Fruit fly (Drosophila melanogaster) whole organism, prepupa: ENCODE measurements around the gene CG42263.
A peak's percentile ranks its signal among the peaks of the same experiment; 100 is the strongest.

ENCODE experiments used
- Blimp-1 ChIP-seq: fragments of 200-800 bp; sonication (Bioruptor generic); optimal IDR thresholded peaks from 3 replicates; lab custom pipeline; 2017; ENCODE audit warnings: missing biosample characterization, missing genetic modification characterization, mild to moderate bottlenecking, moderate library complexity, missing genetic modification reagents
- CG10669 ChIP-seq: fragments of 200-800 bp; sonication (Bioruptor generic); optimal IDR thresholded peaks from 3 replicates; lab custom pipeline; 2018; ENCODE audit warnings: missing biosample characterization, mild to moderate bottlenecking, missing genetic modification characterization, moderate library complexity
- CG11902 ChIP-seq: fragments of 200-800 bp; sonication (Bioruptor generic); optimal IDR thresholded peaks from 3 replicates; lab custom pipeline; 2016; ENCODE audit warnings: missing biosample characterization, missing genetic modification characterization
- CG15336 ChIP-seq: fragments of 200-800 bp; sonication (Bioruptor generic); IDR thresholded peaks from 2 replicates; pipeline ENCODE4 v1.3.6; 2022; ENCODE audit warnings: missing biosample characterization, missing genetic modification characterization
- CG1621 ChIP-seq: fragments of 200-800 bp; sonication (Bioruptor generic); optimal IDR thresholded peaks from 3 replicates; lab custom pipeline; 2018; ENCODE audit warnings: missing biosample characterization, mild to moderate bottlenecking, missing genetic modification characterization
- CG3032 ChIP-seq: fragments of 200-800 bp; optimal IDR thresholded peaks from 2 replicates; lab custom pipeline; 2019; ENCODE audit warnings: missing biosample characterization, mild to moderate bottlenecking, missing genetic modification characterization, moderate library complexity
- CG32006 ChIP-seq: fragments of 200-800 bp; sonication (Bioruptor generic); optimal IDR thresholded peaks from 3 replicates; lab custom pipeline; 2017; ENCODE audit warnings: missing biosample characterization, mild to moderate bottlenecking, missing genetic modification characterization
- CG34406 ChIP-seq: fragments of 200-800 bp; sonication (Bioruptor generic); optimal IDR thresholded peaks from 3 replicates; lab custom pipeline; 2016; ENCODE audit warnings: missing biosample characterization, missing genetic modification characterization
- CG3919 ChIP-seq: fragments of 200-800 bp; sonication (Bioruptor generic); optimal IDR thresholded peaks from 3 replicates; lab custom pipeline; 2016; ENCODE audit warnings: missing biosample characterization, missing genetic modification characterization
- CG6163 ChIP-seq: fragments of 200-800 bp; sonication (Bioruptor generic); IDR thresholded peaks from 3 replicates; pipeline ENCODE4 v1.3.6; 2022; ENCODE audit warnings: missing biosample characterization, missing genetic modification characterization
- CG6276 ChIP-seq: fragments of 200-800 bp; sonication (Bioruptor generic); optimal IDR thresholded peaks from 2 replicates; lab custom pipeline; 2017; ENCODE audit warnings: missing biosample characterization, mild to moderate bottlenecking, missing genetic modification characterization
- CG6792 ChIP-seq: fragments of 200-800 bp; sonication (Bioruptor generic); optimal IDR thresholded peaks from 3 replicates; lab custom pipeline; 2016; ENCODE audit warnings: missing biosample characterization, missing genetic modification characterization
- CG6854 ChIP-seq: fragments of 200-800 bp; sonication (Bioruptor generic); optimal IDR thresholded peaks from 2 replicates; lab custom pipeline; 2017; ENCODE audit warnings: missing biosample characterization, mild to moderate bottlenecking, missing genetic modification characterization
- CG8119 ChIP-seq: fragments of 200-800 bp; sonication (Bioruptor generic); IDR thresholded peaks from 3 replicates; pipeline ENCODE4 v1.3.6; 2022; ENCODE audit warnings: missing biosample characterization, missing genetic modification characterization
- CG8319 ChIP-seq: fragments of 200-800 bp; sonication (Bioruptor generic); optimal IDR thresholded peaks from 3 replicates; lab custom pipeline; 2016; ENCODE audit warnings: missing biosample characterization, missing genetic modification characterization
- CG8632 ChIP-seq: fragments of 200-800 bp; sonication (Bioruptor generic); optimal IDR thresholded peaks from 3 replicates; lab custom pipeline; 2016; ENCODE audit warnings: missing biosample characterization, missing genetic modification characterization
- CG9139 ChIP-seq: fragments of 200-800 bp; sonication (Bioruptor generic); optimal IDR thresholded peaks from 3 replicates; lab custom pipeline; 2017; ENCODE audit warnings: missing biosample characterization, mild to moderate bottlenecking, missing genetic modification characterization
- Eip78C ChIP-seq: fragments of 200-800 bp; sonication (Bioruptor generic); peaks from one replicate; lab custom pipeline; 2016; ENCODE audit warnings: missing biosample characterization, missing genetic modification characterization
- Ets21C ChIP-seq: fragments of 200-800 bp; sonication (Bioruptor generic); optimal IDR thresholded peaks from 3 replicates; lab custom pipeline; 2016; ENCODE audit warnings: missing biosample characterization, missing genetic modification characterization
- Ets96B ChIP-seq: fragments of 200-800 bp; optimal IDR thresholded peaks from 2 replicates; lab custom pipeline; 2019; ENCODE audit warnings: missing biosample characterization, mild to moderate bottlenecking, missing genetic modification characterization, moderate library complexity
- Gug ChIP-seq: fragments of 200-800 bp; sonication (Bioruptor generic); IDR thresholded peaks from 2 replicates; pipeline ENCODE4 v1.3.6; 2022; ENCODE audit warnings: missing biosample characterization, missing genetic modification characterization
- Hr38 ChIP-seq: sonication (Bioruptor generic); optimal IDR thresholded peaks from 2 replicates; lab custom pipeline; 2016; ENCODE audit warnings: missing biosample characterization, missing genetic modification characterization
- Hr39 ChIP-seq: fragments of 200-800 bp; sonication (Bioruptor generic); optimal IDR thresholded peaks from 2 replicates; lab custom pipeline; 2016; ENCODE audit warnings: missing biosample characterization, missing genetic modification characterization
- Hr4 ChIP-seq: fragments of 200-800 bp; sonication (Bioruptor generic); optimal IDR thresholded peaks from 3 replicates; lab custom pipeline; 2016; ENCODE audit warnings: missing biosample characterization, missing genetic modification characterization
- Lpt ChIP-seq: fragments of 200-800 bp; sonication (Bioruptor generic); optimal IDR thresholded peaks from 3 replicates; lab custom pipeline; 2016; ENCODE audit warnings: missing biosample characterization, missing genetic modification characterization
- OdsH ChIP-seq: fragments of 200-800 bp; sonication (Bioruptor generic); optimal IDR thresholded peaks from 3 replicates; lab custom pipeline; 2016; ENCODE audit warnings: missing biosample characterization, missing genetic modification characterization
- Sox102F ChIP-seq: fragments of 200-800 bp; sonication (Bioruptor generic); optimal IDR thresholded peaks from 2 replicates; lab custom pipeline; 2016; ENCODE audit warnings: missing biosample characterization, mild to moderate bottlenecking, missing genetic modification characterization
- Sox14 ChIP-seq: fragments of 200-800 bp; sonication (Bioruptor generic); optimal IDR thresholded peaks from 3 replicates; lab custom pipeline; 2016; ENCODE audit warnings: missing biosample characterization, missing genetic modification characterization
- Sox15 ChIP-seq: fragments of 200-800 bp; sonication (Bioruptor generic); optimal IDR thresholded peaks from 3 replicates; lab custom pipeline; 2016; ENCODE audit warnings: missing biosample characterization, missing genetic modification characterization
- dac ChIP-seq: fragments of 200-800 bp; sonication (Bioruptor generic); optimal IDR thresholded peaks from 2 replicates; lab custom pipeline; 2017; ENCODE audit warnings: missing biosample characterization, mild to moderate bottlenecking, missing genetic modification characterization
- dsx ChIP-seq: fragments of 200-800 bp; optimal IDR thresholded peaks from 3 replicates; lab custom pipeline; 2019; ENCODE audit warnings: missing biosample characterization, mild to moderate bottlenecking, missing genetic modification characterization, moderate library complexity; ENCODE audit not compliant: poor library complexity, severe bottlenecking
- eg ChIP-seq: fragments of 200-800 bp; sonication (Bioruptor generic); IDR thresholded peaks from 3 replicates; pipeline ENCODE4 v1.3.6; 2022; ENCODE audit warnings: missing biosample characterization, missing genetic modification characterization
- fd85E ChIP-seq: fragments of 200-800 bp; sonication (Bioruptor generic); optimal IDR thresholded peaks from 3 replicates; lab custom pipeline; 2016; ENCODE audit warnings: missing biosample characterization, missing genetic modification characterization
- fkh ChIP-seq: fragments of 200-800 bp; sonication (Bioruptor generic); optimal IDR thresholded peaks from 3 replicates; lab custom pipeline; 2017; ENCODE audit warnings: missing biosample characterization, mild to moderate bottlenecking, missing genetic modification characterization, moderate library complexity
- lz ChIP-seq: fragments of 200-800 bp; sonication (Bioruptor generic); optimal IDR thresholded peaks from 3 replicates; lab custom pipeline; 2016; ENCODE audit warnings: missing biosample characterization, missing genetic modification characterization
- net ChIP-seq: fragments of 200-800 bp; sonication (Bioruptor generic); optimal IDR thresholded peaks from 3 replicates; lab custom pipeline; 2016; ENCODE audit warnings: missing biosample characterization, missing genetic modification characterization
- pdm3 ChIP-seq: fragments of 200-800 bp; sonication (Bioruptor generic); optimal IDR thresholded peaks from 3 replicates; lab custom pipeline; 2016; ENCODE audit warnings: missing biosample characterization, missing genetic modification characterization
- salr ChIP-seq, 2 experiments: fragments of 200-800 bp; sonication (Bioruptor generic); optimal IDR thresholded peaks; 3 replicates each; lab custom pipeline; 2016 to 2018; ENCODE audit warnings: missing biosample characterization in 2 of 2, missing genetic modification characterization in 2 of 2, mild to moderate bottlenecking in 1 of 2
- spab ChIP-seq: fragments of 200-800 bp; sonication (Bioruptor generic); optimal IDR thresholded peaks from 2 replicates; lab custom pipeline; 2017; ENCODE audit warnings: missing biosample characterization, mild to moderate bottlenecking, missing genetic modification characterization, missing genetic modification reagents
- svp ChIP-seq: fragments of 200-800 bp; sonication (Bioruptor generic); peaks from one replicate; lab custom pipeline; 2016; ENCODE audit warnings: missing biosample characterization, missing genetic modification characterization
- topi ChIP-seq: fragments of 200-800 bp; sonication (Bioruptor generic); optimal IDR thresholded peaks from 3 replicates; lab custom pipeline; 2016; ENCODE audit warnings: missing biosample characterization, missing genetic modification characterization

Gene CG42263

DNA sequence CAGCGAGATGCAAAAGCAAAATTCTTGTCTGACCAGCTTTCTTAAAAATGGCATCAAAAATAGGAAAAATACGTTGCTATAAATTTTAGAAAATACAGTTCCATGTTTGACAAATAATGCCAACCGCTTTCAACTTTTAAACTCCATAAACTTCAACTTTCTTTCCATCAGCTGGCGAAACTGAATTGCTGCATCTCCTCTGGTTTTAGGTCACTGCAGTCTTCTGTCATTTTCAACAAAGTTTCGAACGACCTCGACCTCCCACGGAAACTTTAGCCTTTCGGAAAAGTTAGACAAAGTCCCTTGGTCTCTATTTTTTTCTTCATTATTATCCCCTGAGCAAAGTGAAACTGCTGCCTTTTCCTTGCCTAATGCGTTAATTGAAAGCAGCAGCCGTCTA lies at the start of gene CG42263:
Gene CG42263, minus strand, starts transcription at position 101 of the 400 bp plus-strand sequence.
- TF ChIP-seq CG1621 (no peak), topi (GFP tag; lab: Kevin White, UChicago) (no peak), salr (GFP tag; optimal IDR thresholded peaks at IDR 0.05; lab: Kevin White, UChicago) (no peak), Sox15 (GFP tag; lab: Kevin White, UChicago) (no peak), CG6276 (GFP tag; lab: Kevin White, UChicago) (no peak), svp (GFP tag; lab: Kevin White, UChicago) (no peak), Blimp-1 (no peak), Hr4 (GFP tag; lab: Kevin White, UChicago) (no peak), Hr38 (GFP tag; lab: Kevin White, UChicago) (no peak), eg (GFP tag; lab: Robert Waterston, UW) (no peak), Sox102F (no peak)

DNA sequence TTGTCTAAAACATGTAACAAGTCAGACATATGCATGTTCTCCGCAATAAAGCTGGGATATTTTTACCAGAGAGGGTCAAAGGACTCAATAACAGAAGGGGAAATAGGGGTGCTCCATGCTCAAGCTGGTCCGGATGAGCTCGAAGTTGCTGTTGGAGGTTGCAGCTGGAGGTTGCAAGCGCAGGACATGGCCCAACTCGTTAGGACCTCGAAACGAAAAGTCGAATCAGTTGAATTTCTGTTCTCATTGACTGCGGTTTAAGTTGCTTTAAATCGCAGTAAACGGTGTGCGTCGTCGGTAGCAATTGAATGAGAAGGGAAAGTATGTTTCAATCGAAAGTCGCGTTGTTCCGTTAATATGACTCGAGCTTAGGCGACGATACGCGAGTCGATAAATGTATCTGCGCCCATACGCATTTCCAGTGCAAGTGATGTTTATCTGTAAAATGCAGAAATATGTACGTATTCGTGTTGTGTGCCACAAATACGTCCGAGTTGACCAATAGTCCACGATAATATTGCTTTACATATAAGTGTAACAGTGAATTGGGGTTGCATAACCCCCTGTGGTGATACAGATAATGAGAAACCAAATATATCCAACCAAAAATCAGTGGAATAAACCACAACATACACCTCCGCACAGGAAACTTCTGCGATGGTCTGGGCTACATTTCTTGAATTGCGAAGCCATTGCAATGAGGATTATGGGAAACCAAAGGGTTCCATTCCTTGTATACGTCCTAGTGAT lies 49.6 kb upstream of the CG42263 start, which contains the start of gene kug:
Gene kug, plus strand, starts transcription at position 269 of the 750 bp plus-strand sequence.
- no peak for TF ChIP-seq net (GFP tag; lab: Kevin White, UChicago)
- TF ChIP-seq dac, result no peak

DNA sequence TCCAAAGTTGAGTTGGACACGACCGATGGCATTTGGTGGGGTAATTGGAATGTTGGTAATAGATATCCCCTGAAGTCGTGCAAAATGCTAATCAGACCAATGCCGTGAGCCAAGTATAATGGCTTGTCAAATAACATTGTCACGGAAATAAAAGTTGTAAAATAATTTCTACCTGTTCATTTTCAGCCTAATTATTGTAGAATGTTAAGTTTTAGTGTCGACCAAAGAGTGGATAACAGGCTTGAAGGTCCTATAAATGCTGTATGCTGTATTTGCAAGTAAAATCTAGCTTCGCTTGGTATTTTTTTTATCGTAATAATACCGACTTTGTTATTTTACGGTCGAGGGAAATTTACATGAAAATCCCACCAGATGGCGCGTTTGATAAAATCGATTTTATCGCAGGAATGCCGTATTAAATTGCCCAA lies 48.9 kb upstream of the CG42263 start:
- TF ChIP-seq CG6163 (GFP tag; lab: Robert Waterston, UW), result no peak
- peak; percentile 61 for TF ChIP-seq Eip78C (GFP tag; lab: Kevin White, UChicago)

DNA sequence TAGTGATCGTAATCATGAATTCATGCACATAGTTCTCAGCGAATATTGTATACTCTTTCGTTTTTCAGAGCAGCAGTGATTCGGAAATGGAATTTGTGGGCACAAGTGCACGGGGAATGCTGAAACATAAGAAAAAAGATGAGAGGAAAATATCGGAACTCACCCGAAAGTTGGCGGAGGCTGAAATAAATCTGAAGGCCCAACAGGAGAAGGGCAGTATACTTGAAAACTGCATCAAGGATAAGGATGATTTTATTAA lies 47.6 kb upstream of the CG42263 start:
- TF ChIP-seq CG10669 (GFP tag; lab: Kevin White, UChicago) (peak; percentile 0), Ets21C (GFP tag; lab: Kevin White, UChicago) (no peak)

DNA sequence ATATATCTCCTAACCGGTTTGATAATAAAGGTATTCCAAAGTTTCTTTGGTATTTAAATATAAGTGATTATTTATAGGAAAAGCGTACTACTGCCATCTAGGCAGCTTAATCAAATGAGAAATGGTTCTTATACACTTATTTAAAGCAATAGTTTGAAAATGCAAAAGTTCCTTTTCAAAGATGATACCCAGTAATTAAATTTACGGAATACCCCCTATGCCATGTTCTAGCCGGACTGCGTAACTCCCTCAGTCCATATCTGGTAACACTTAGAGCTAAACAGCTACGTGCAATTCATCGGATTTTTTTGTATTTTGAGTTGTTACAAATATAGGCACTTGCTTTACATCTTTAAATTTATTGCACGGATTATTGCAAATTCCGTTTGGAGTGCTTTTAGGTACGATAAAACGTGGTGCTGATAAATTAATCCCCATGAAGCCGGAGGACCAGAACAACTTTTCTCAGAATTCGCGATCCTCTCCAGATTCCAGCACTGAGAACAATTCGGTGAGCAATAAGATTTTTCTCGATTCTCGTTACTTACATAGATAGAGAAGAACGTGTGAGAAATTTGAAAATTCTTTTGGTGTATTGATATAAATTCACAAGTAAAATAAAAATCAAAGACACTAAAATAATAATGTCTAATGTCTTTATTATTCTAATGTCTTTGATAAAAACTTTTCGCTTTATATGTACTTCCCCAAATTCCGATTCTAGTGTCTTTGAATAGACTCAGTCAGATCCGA lies 47.1 kb upstream of the CG42263 start, which contains the start of gene CG7668:
Gene CG7668, plus strand, starts transcription at position 255 of the 753 bp plus-strand sequence.
- TF ChIP-seq CG11902 (GFP tag; lab: Kevin White, UChicago), result peak; percentile 82
- TF ChIP-seq CG6276 (GFP tag; lab: Kevin White, UChicago), result peak; percentile 90
- TF ChIP-seq fd85E (GFP tag; lab: Kevin White, UChicago), result peak; percentile 41
- TF ChIP-seq OdsH (GFP tag; lab: Kevin White, UChicago), result peak; percentile 92
- TF ChIP-seq Lpt (GFP tag; lab: Kevin White, UChicago), result peak; percentile 84
- no peak for TF ChIP-seq Hr38 (GFP tag; lab: Kevin White, UChicago)
- TF ChIP-seq topi (GFP tag; lab: Kevin White, UChicago), result peak; percentile 93
- peak; percentile 93 for TF ChIP-seq lz (GFP tag; lab: Kevin White, UChicago)
- peak; percentile 92 for TF ChIP-seq CG15336 (GFP tag; lab: Robert Waterston, UW)
- peak; percentile 88 for TF ChIP-seq CG6792 (GFP tag; lab: Kevin White, UChicago)
- peak; percentile 83 for TF ChIP-seq CG9139 (GFP tag; lab: Kevin White, UChicago)
- TF ChIP-seq spab (GFP tag; lab: Kevin White, UChicago), result peak; percentile 81
- no peak for TF ChIP-seq CG32006 (GFP tag; lab: Kevin White, UChicago)
- TF ChIP-seq pdm3 (GFP tag; lab: Kevin White, UChicago), result peak; percentile 92
- TF ChIP-seq Hr39, result peak; percentile 92
- TF ChIP-seq CG3919, result peak; percentile 93
- TF ChIP-seq CG8119, result peak; percentile 92
- TF ChIP-seq dsx (GFP tag; lab: Kevin White, UChicago), result peak; percentile 91
- TF ChIP-seq CG8319 (GFP tag; lab: Kevin White, UChicago), result peak; percentile 82
- TF ChIP-seq Ets96B (tag; lab: Kevin White, UChicago), result peak; percentile 93
- peak; percentile 84 for TF ChIP-seq Gug
- TF ChIP-seq CG34406, result peak; percentile 92
- TF ChIP-seq dac, result peak; percentile 57
- no peak for TF ChIP-seq svp (GFP tag; lab: Kevin White, UChicago)
- TF ChIP-seq Sox14 (GFP tag; lab: Kevin White, UChicago), result peak; percentile 92
- TF ChIP-seq fkh (GFP tag; lab: Kevin White, UChicago), result peak; percentile 55
- TF ChIP-seq Blimp-1, result peak; percentile 79
- TF ChIP-seq CG3032 (tag; lab: Kevin White, UChicago), result peak; percentile 92
- peak; percentile 75 for TF ChIP-seq CG6854 (GFP tag; lab: Kevin White, UChicago)
- TF ChIP-seq CG8632 (GFP tag; lab: Kevin White, UChicago), result peak; percentile 90
- TF ChIP-seq eg (GFP tag; lab: Robert Waterston, UW), result no peak; the same call in 2 of the 3 replicates
